In genomic region chrIV:5944172-5944571, ce11 we compare ENCODE assay signal across 2 worm cellular contexts.
A peak's percentile ranks its signal among the peaks of the same experiment; 100 is the strongest.
TF ChIP-seq lines count a peak whose summit lies in the region.

No protein-coding gene starts in this region.

TF ChIP-seq in whole organism, L3 larva, 47 proteins besides CTCF, POLR2A, EP300 and RAD21:
- TF ChIP-seq lin-39 (tag; optimal IDR thresholded peaks at IDR 0.05; lab: Kevin White, UChicago) (peak; percentile 3), jun-1 (tag; optimal IDR thresholded peaks at IDR 0.05; lab: Kevin White, UChicago) (no peak)

TF ChIP-seq in whole organism, L4 larva, 104 proteins besides CTCF, POLR2A, EP300 and RAD21:
- TF ChIP-seq aha-1 (tag; lab: Kevin White, UChicago), result peak; percentile 96
- TF ChIP-seq F10B5.3 (tag; optimal IDR thresholded peaks at IDR 0.05; lab: Kevin White, UChicago), result no peak
- TF ChIP-seq daf-16 (GFP tag; optimal IDR thresholded peaks at IDR 0.05; lab: Kevin White, UChicago), result no peak
- TF ChIP-seq daf-16 (tag; optimal IDR thresholded peaks at IDR 0.05; lab: Kevin White, UChicago), result no peak
- TF ChIP-seq F49E8.2 (tag; optimal IDR thresholded peaks at IDR 0.05; lab: Kevin White, UChicago; ENCODE audit: borderline replicate concordance), result no peak
- no peak for TF ChIP-seq ztf-11 (tag; optimal IDR thresholded peaks at IDR 0.05; lab: Kevin White, UChicago)
- no peak for TF ChIP-seq mxl-3 (GFP tag; optimal IDR thresholded peaks at IDR 0.05; lab: Kevin White, UChicago)
- peak in 1 of 2 experiments; percentile 90 for TF ChIP-seq unc-62 (GFP tag; optimal IDR thresholded peaks at IDR 0.05 in 1 of 2; lab: Kevin White, UChicago)
- TF ChIP-seq unc-62 (tag; optimal IDR thresholded peaks at IDR 0.05; lab: Kevin White, UChicago), result no peak
- TF ChIP-seq nhr-6 (tag; optimal IDR thresholded peaks at IDR 0.05; lab: Kevin White, UChicago), result no peak

Comparison
In these comparisons a context has a peak if more than half of its experiments do, and no peak if none do; other contexts are left out.
1. Of the 28 proteins assayed by ChIP-seq in both whole organism, L4 larva and whole organism, L3 larva: peak only in whole organism, L4 larva: none; only in whole organism, L3 larva: lin-39; in both: none; in neither: 26; mixed calls (peak in some experiments, not most) for 1.